Fruit fly (Drosophila melanogaster) whole organism, embryonic: Measurements from ENCODE around the gene CG14401.
A peak's percentile ranks its signal among the peaks of the same experiment; 100 is the strongest.

Source experiments
- Aef1 ChIP-seq: fragments of 200-800 bp; sonication (Bioruptor generic); IDR thresholded peaks from 3 replicates; pipeline ENCODE4 v1.3.6; 2022; ENCODE audit warnings: missing biosample characterization, missing genetic modification characterization
- Atf-2 ChIP-seq: fragments of 200-800 bp; sonication (Bioruptor generic); optimal IDR thresholded peaks from 2 replicates; lab custom pipeline; 2016; ENCODE audit warnings: missing biosample characterization, missing genetic modification characterization
- CG11560 ChIP-seq: fragments of 200-800 bp; sonication (Bioruptor generic); IDR thresholded peaks from 3 replicates; pipeline ENCODE4 v1.3.6; 2022; ENCODE audit warnings: missing biosample characterization, missing genetic modification characterization
- CG12219 ChIP-seq: fragments of 200-800 bp; sonication (Bioruptor generic); optimal IDR thresholded peaks from 3 replicates; lab custom pipeline; 2018; ENCODE audit warnings: missing biosample characterization, mild to moderate bottlenecking, missing genetic modification characterization
- CG13775 ChIP-seq: fragments of 200-800 bp; sonication (Bioruptor generic); optimal IDR thresholded peaks from 3 replicates; lab custom pipeline; 2017; ENCODE audit warnings: missing biosample characterization, mild to moderate bottlenecking, missing genetic modification characterization
- CG14050 ChIP-seq: fragments of 200-800 bp; sonication (Bioruptor generic); IDR thresholded peaks from 3 replicates; pipeline ENCODE4 v1.3.6; 2022; ENCODE audit warnings: missing biosample characterization, missing genetic modification characterization
- CG15479 ChIP-seq: fragments of 200-800 bp; sonication (Bioruptor generic); optimal IDR thresholded peaks from 3 replicates; lab custom pipeline; 2019; ENCODE audit warnings: missing biosample characterization, mild to moderate bottlenecking, missing genetic modification characterization, moderate library complexity
- CG17385 ChIP-seq: fragments of 200-800 bp; sonication (Bioruptor generic); optimal IDR thresholded peaks from 3 replicates; lab custom pipeline; 2018; ENCODE audit warnings: missing biosample characterization, mild to moderate bottlenecking, missing genetic modification characterization
- CG31224 ChIP-seq: fragments of 200-800 bp; sonication (Bioruptor generic); IDR thresholded peaks from 2 replicates; pipeline ENCODE4 v1.3.6; 2022; ENCODE audit warnings: missing biosample characterization, missing genetic modification characterization
- CG32767 ChIP-seq: fragments of 200-800 bp; sonication (Bioruptor generic); IDR thresholded peaks from 2 replicates; pipeline ENCODE4 v1.3.6; 2022; ENCODE audit warnings: missing biosample characterization, missing genetic modification characterization
- CG3847 ChIP-seq: fragments of 200-800 bp; sonication (Bioruptor generic); IDR thresholded peaks from 2 replicates; pipeline ENCODE4 v1.3.6; 2022; ENCODE audit warnings: missing biosample characterization, missing genetic modification characterization
- CG42726 ChIP-seq: fragments of 200-800 bp; sonication (Bioruptor generic); IDR thresholded peaks from 2 replicates; pipeline ENCODE4 v1.3.6; 2022; ENCODE audit warnings: missing biosample characterization, missing genetic modification characterization; ENCODE audit not compliant: partially characterized antibody
- CG4730 ChIP-seq: fragments of 200-800 bp; sonication (Bioruptor generic); IDR thresholded peaks from 2 replicates; pipeline ENCODE4 v1.3.6; 2022; ENCODE audit warnings: missing biosample characterization, missing genetic modification characterization
- CG4854 ChIP-seq: fragments of 200-800 bp; sonication (Bioruptor generic); optimal IDR thresholded peaks from 2 replicates; lab custom pipeline; 2016; ENCODE audit warnings: missing biosample characterization, missing genetic modification characterization, inconsistent platforms
- CG6791 ChIP-seq: fragments of 200-800 bp; sonication (Bioruptor generic); IDR thresholded peaks from 3 replicates; pipeline ENCODE4 v1.3.6; 2022; ENCODE audit warnings: missing biosample characterization, missing genetic modification characterization; ENCODE audit not compliant: partially characterized antibody
- CG7372 ChIP-seq: fragments of 200-800 bp; sonication (Bioruptor generic); IDR thresholded peaks from 2 replicates; pipeline ENCODE4 v1.3.6; 2022; ENCODE audit warnings: missing biosample characterization, missing genetic modification characterization
- CG9727 ChIP-seq: fragments of 200-800 bp; sonication (Bioruptor generic); optimal IDR thresholded peaks from 3 replicates; lab custom pipeline; 2017; ENCODE audit warnings: missing biosample characterization, mild to moderate bottlenecking, missing genetic modification characterization
- Dad ChIP-seq: fragments of 200-800 bp; sonication (Bioruptor generic); optimal IDR thresholded peaks from 3 replicates; lab custom pipeline; 2016; ENCODE audit warnings: missing biosample characterization, missing genetic modification characterization
- Eip74EF ChIP-seq, 2 experiments: fragments of 200-800 bp in 1 of 2; fragments of >200 bp in 1 of 2; sonication (Bioruptor generic) in 1 of 2; optimal IDR thresholded peaks; 2 replicates each; lab custom pipeline; 2017 to 2019; ENCODE audit warnings: missing biosample characterization in 2 of 2, missing genetic modification characterization in 2 of 2, mild to moderate bottlenecking in 1 of 2, moderate library complexity in 1 of 2
- H2.0 ChIP-seq: fragments of 200-800 bp; sonication (Bioruptor generic); IDR thresholded peaks from 2 replicates; pipeline ENCODE4 v1.3.6; 2022; ENCODE audit warnings: missing biosample characterization, missing genetic modification characterization
- Mad ChIP-seq: fragments of 200-800 bp; sonication (Bioruptor generic); optimal IDR thresholded peaks from 2 replicates; lab custom pipeline; 2016; ENCODE audit warnings: missing biosample characterization, missing genetic modification characterization
- NfI ChIP-seq: fragments of 200-800 bp; sonication (Bioruptor generic); optimal IDR thresholded peaks from 3 replicates; lab custom pipeline; 2018; ENCODE audit warnings: missing biosample characterization, mild to moderate bottlenecking, missing genetic modification characterization, moderate library complexity
- bcd ChIP-seq: fragments of 200-800 bp; sonication (Bioruptor generic); optimal IDR thresholded peaks from 2 replicates; lab custom pipeline; 2017; ENCODE audit warnings: missing biosample characterization, mild to moderate bottlenecking, missing genetic modification characterization
- btn ChIP-seq: fragments of 200-800 bp; sonication (Bioruptor generic); optimal IDR thresholded peaks from 2 replicates; lab custom pipeline; 2016; ENCODE audit warnings: missing biosample characterization, missing genetic modification characterization
- caup ChIP-seq: fragments of 200-800 bp; sonication (Bioruptor generic); optimal IDR thresholded peaks from 3 replicates; lab custom pipeline; 2017; ENCODE audit warnings: missing biosample characterization, mild to moderate bottlenecking, missing genetic modification characterization, moderate library complexity; ENCODE audit not compliant: severe bottlenecking
- eve ChIP-seq, 2 experiments: fragments of >200 bp; optimal IDR thresholded peaks; 2 replicates each; lab custom pipeline; 2017; ENCODE audit warnings: missing biosample characterization in 2 of 2, missing genetic modification characterization in 2 of 2
- fd102C ChIP-seq: fragments of 200-800 bp; sonication (Bioruptor generic); optimal IDR thresholded peaks from 2 replicates; lab custom pipeline; 2018; ENCODE audit warnings: missing biosample characterization, mild to moderate bottlenecking, missing genetic modification characterization, moderate library complexity
- fd3F ChIP-seq: fragments of 200-800 bp; sonication (Bioruptor generic); optimal IDR thresholded peaks from 2 replicates; lab custom pipeline; 2018; ENCODE audit warnings: missing biosample characterization, mild to moderate bottlenecking, missing genetic modification characterization, moderate library complexity
- fu2 ChIP-seq: fragments of 200-800 bp; sonication (Bioruptor generic); optimal IDR thresholded peaks from 2 replicates; lab custom pipeline; 2016; ENCODE audit warnings: missing biosample characterization, missing genetic modification characterization
- gcm ChIP-seq: fragments of 200-800 bp; sonication (Bioruptor generic); optimal IDR thresholded peaks from 2 replicates; lab custom pipeline; 2019; ENCODE audit warnings: missing biosample characterization, mild to moderate bottlenecking, missing genetic modification characterization, moderate library complexity
- grau ChIP-seq: fragments of 200-800 bp; optimal IDR thresholded peaks from 3 replicates; lab custom pipeline; 2019; ENCODE audit warnings: missing biosample characterization, mild to moderate bottlenecking, missing genetic modification characterization, moderate library complexity
- hb ChIP-seq: fragments of 200-800 bp; sonication (Bioruptor generic); IDR thresholded peaks from 3 replicates; pipeline ENCODE4 v1.3.6; 2022; ENCODE audit warnings: missing biosample characterization, missing genetic modification characterization; ENCODE audit not compliant: partially characterized antibody
- lab ChIP-seq: fragments of 200-800 bp; sonication (Bioruptor generic); optimal IDR thresholded peaks from 3 replicates; lab custom pipeline; 2017; ENCODE audit warnings: missing biosample characterization, missing genetic modification characterization, mild to moderate bottlenecking, moderate library complexity, missing genetic modification reagents
- nmo ChIP-seq: fragments of 200-800 bp; sonication (Bioruptor generic); optimal IDR thresholded peaks from 2 replicates; lab custom pipeline; 2018; ENCODE audit warnings: missing biosample characterization, mild to moderate bottlenecking, missing genetic modification characterization, moderate library complexity
- p53 ChIP-seq: fragments of 200-800 bp; sonication (Bioruptor generic); optimal IDR thresholded peaks from 2 replicates; lab custom pipeline; 2016; ENCODE audit warnings: missing biosample characterization, missing genetic modification characterization
- pan ChIP-seq, 4 experiments: fragments of >200 bp in 3 of 4; fragments of 200-800 bp in 1 of 4; sonication (Bioruptor generic) in 1 of 4; optimal IDR thresholded peaks in 3 of 4; IDR thresholded peaks in 1 of 4; 2 replicates each; pipeline versions ENCODE4 v1.3.6 to Lab custom; 2017 to 2022; ENCODE audit warnings: missing biosample characterization in 2 of 4, missing genetic modification characterization in 2 of 4, mixed read lengths in 1 of 4
- pita ChIP-seq: fragments of 200-800 bp; sonication (Bioruptor generic); optimal IDR thresholded peaks from 2 replicates; lab custom pipeline; 2017; ENCODE audit warnings: missing biosample characterization, mild to moderate bottlenecking, missing genetic modification characterization
- run ChIP-seq: fragments of 200-800 bp; sonication (Bioruptor generic); optimal IDR thresholded peaks from 3 replicates; lab custom pipeline; 2018; ENCODE audit warnings: missing biosample characterization, mild to moderate bottlenecking, missing genetic modification characterization
- seq ChIP-seq: fragments of 200-800 bp; sonication (Bioruptor generic); IDR thresholded peaks from 2 replicates; pipeline ENCODE4 v1.3.6; 2022; ENCODE audit warnings: missing biosample characterization, missing genetic modification characterization
- shn ChIP-seq: fragments of 200-800 bp; sonication (Bioruptor generic); optimal IDR thresholded peaks from 3 replicates; lab custom pipeline; 2016; ENCODE audit warnings: missing biosample characterization, missing genetic modification characterization
- sisA ChIP-seq: fragments of 200-800 bp; sonication (Bioruptor generic); IDR thresholded peaks from 2 replicates; pipeline ENCODE4 v1.3.6; 2022; ENCODE audit warnings: missing biosample characterization, missing genetic modification characterization
- so ChIP-seq: fragments of 200-800 bp; sonication (Bioruptor generic); IDR thresholded peaks from 3 replicates; pipeline ENCODE4 v1.3.6; 2022; ENCODE audit warnings: missing biosample characterization, missing genetic modification characterization
- ssp ChIP-seq: fragments of 200-800 bp; sonication (Bioruptor generic); IDR thresholded peaks from 2 replicates; pipeline ENCODE4 v1.3.6; 2022; ENCODE audit warnings: missing biosample characterization, missing genetic modification characterization
- stc ChIP-seq: fragments of 200-800 bp; sonication (Bioruptor generic); IDR thresholded peaks from 2 replicates; pipeline ENCODE4 v1.3.6; 2022; ENCODE audit warnings: missing biosample characterization, missing genetic modification characterization
- tgo ChIP-seq: fragments of 200-800 bp; sonication (Bioruptor generic); IDR thresholded peaks from 3 replicates; pipeline ENCODE4 v1.3.6; 2022; ENCODE audit warnings: missing biosample characterization, missing genetic modification characterization
- trem ChIP-seq: fragments of 200-800 bp; optimal IDR thresholded peaks from 3 replicates; lab custom pipeline; 2019; ENCODE audit warnings: missing biosample characterization, mild to moderate bottlenecking, missing genetic modification characterization, moderate library complexity
- ttk ChIP-seq: fragments of 200-800 bp; sonication (Bioruptor generic); IDR thresholded peaks from 2 replicates; pipeline ENCODE4 v2.1.2; 2022; ENCODE audit warnings: missing biosample characterization, missing genetic modification characterization
- wek ChIP-seq: fragments of 200-800 bp; sonication (Bioruptor generic); optimal IDR thresholded peaks from 3 replicates; lab custom pipeline; 2018; ENCODE audit warnings: missing biosample characterization, mild to moderate bottlenecking, missing genetic modification characterization, moderate library complexity
- wor ChIP-seq: fragments of 200-800 bp; sonication (Bioruptor generic); IDR thresholded peaks from 2 replicates; pipeline ENCODE4 v1.3.6; 2022; ENCODE audit warnings: missing biosample characterization, missing genetic modification characterization

The CG14401 gene

DNA sequence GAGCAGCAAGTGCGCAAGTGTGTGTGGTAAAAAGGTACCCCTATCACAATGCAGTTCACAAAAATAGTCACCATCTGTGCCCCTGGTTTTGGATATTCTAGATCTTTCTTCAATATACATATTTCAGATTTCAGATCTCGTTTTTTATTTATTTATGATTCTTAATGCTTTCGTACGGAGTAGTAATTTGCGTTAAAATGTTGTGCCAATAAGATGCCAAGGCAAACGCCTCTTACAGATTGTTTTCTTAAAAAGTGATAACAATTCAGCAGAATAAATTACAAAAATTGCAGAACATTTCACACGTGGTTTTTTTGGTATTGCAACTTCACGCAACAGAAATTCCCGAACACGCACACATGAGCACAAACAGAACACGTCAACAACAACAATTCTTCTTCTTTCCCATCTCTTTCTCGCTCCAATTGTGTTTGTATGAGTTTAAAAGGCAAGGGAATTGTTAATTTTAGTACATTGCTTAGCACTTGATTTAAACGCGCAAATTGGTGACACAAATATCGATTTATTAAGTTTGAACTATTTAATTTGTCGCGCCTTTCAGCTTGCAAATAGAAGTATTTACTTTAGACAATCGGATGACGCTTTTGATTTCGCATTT, 48.5 kb downstream of the CG14401 start (continued):
- TF ChIP-seq run (tag; lab: Kevin White, UChicago) (peak; percentile 77), wek (peak; percentile 62), lab (GFP tag; lab: Kevin White, UChicago) (peak; percentile 28), CG17385 (GFP tag; lab: Kevin White, UChicago) (no peak), pita (no peak), btn (GFP tag; lab: Kevin White, UChicago) (peak; percentile 59), CG4854 (peak; percentile 55), CG6791 (GFP tag; lab: Robert Waterston, UW) (no peak), seq (GFP tag; lab: Robert Waterston, UW) (peak; percentile 74; the same call in 1 of the 2 replicates), CG14050 (peak; percentile 67), tgo (GFP tag; lab: Robert Waterston, UW) (peak; percentile 55), fu2 (GFP tag; lab: Kevin White, UChicago) (peak; percentile 48), eve (GFP tag; optimal IDR thresholded peaks at IDR 0.05; lab: Kevin White, UChicago) (peak in 1 of 2 experiments; percentile 82), Aef1 (GFP tag; lab: Robert Waterston, UW) (no peak), Eip74EF (GFP tag; optimal IDR thresholded peaks at IDR 0.05; lab: Kevin White, UChicago) (peak in 1 of 2 experiments; percentile 75), CG13775 (GFP tag; lab: Kevin White, UChicago) (peak; percentile 57), p53 (peak; percentile 29), stc (0 out of 2 replicates have a peak, but pooled peaks have one; percentile 7), gcm (peak; percentile 91), CG9727 (peak; percentile 75), CG11560 (tag; lab: Robert Waterston, UW) (no peak), hb (GFP tag; lab: Robert Waterston, UW) (no peak), trem (tag; lab: Kevin White, UChicago) (peak; percentile 9), NfI (GFP tag; lab: Kevin White, UChicago) (peak; percentile 78), pan (optimal IDR thresholded peaks at IDR 0.05; lab: Kevin White, UChicago) (no peak), pan (GFP tag; optimal IDR thresholded peaks at IDR 0.05 in 1 of 2, IDR thresholded peaks at IDR 0.05 in 1 of 2) (peak in 1 of 2 experiments; percentile 45), CG42726 (GFP tag; lab: Robert Waterston, UW) (no peak), caup (GFP tag; lab: Kevin White, UChicago) (peak; percentile 76), Atf-2 (GFP tag; lab: Kevin White, UChicago) (peak; percentile 31), fd3F (GFP tag; lab: Kevin White, UChicago) (peak; percentile 53), bcd (GFP tag; lab: Kevin White, UChicago) (no peak), Dad (GFP tag; lab: Kevin White, UChicago) (peak; percentile 58), CG7372 (GFP tag; lab: Robert Waterston, UW) (no peak), CG12219 (GFP tag; lab: Kevin White, UChicago) (peak; percentile 84), grau (peak; percentile 76), fd102C (no peak), sisA (GFP tag; lab: Robert Waterston, UW) (peak; percentile 70), CG4730 (GFP tag; lab: Robert Waterston, UW) (no peak), Mad (GFP tag; lab: Kevin White, UChicago) (peak; percentile 62), H2.0 (GFP tag; lab: Robert Waterston, UW) (peak; percentile 74), wor (peak; percentile 10; the same call in 1 of the 2 replicates), CG31224 (no peak), CG15479 (GFP tag; lab: Kevin White, UChicago) (peak; percentile 46), ssp (0 out of 2 replicates have a peak, but pooled peaks have one; percentile 5), shn (GFP tag; lab: Kevin White, UChicago) (peak; percentile 42), CG3847 (peak; percentile 52), nmo (peak; percentile 66), ttk (peak; percentile 58), CG32767 (GFP tag; lab: Robert Waterston, UW) (peak; percentile 59; the same call in 1 of the 2 replicates), so (GFP tag; lab: Robert Waterston, UW) (peak; percentile 51; the same call in 2 of the 3 replicates)
